Worm (Caenorhabditis elegans) whole organism, L4/young adult: ENCODE data around the gene F26F4.2.

Experiments used
- W03F9.2 ChIP-seq: fragments of 150-350 bp; optimal IDR thresholded peaks from 2 replicates; lab custom pipeline; 2014; ENCODE audit warnings: missing biosample characterization, missing genetic modification characterization
- dao-5 ChIP-seq: sonication (generic microtip); optimal IDR thresholded peaks from 2 replicates; lab custom pipeline; 2016; ENCODE audit warnings: missing genotype, missing genetic modification characterization, moderate library complexity, missing compliant biosample characterization
- him-1 ChIP-seq: sonication (generic microtip); optimal IDR thresholded peaks from 2 replicates; lab custom pipeline; 2016; ENCODE audit warnings: missing genotype, missing genetic modification reagents, missing genetic modification characterization, missing compliant biosample characterization

- TF ChIP-seq him-1 (tag; lab: Kevin White, UChicago) (no peak), W03F9.2 (tag; lab: Kevin White, UChicago) (peak; percentile 60), dao-5 (tag; lab: Kevin White, UChicago) (no peak)
These were observed 7.1 kb downstream of the F26F4.2 start, which contains the start of gene rpb-8 for ce11 chrIII:4917960-4918712.
